Worm (Caenorhabditis elegans): Measurements from ENCODE around the gene Y6E2A.1.

Gene Y6E2A.1

ce11 chrV:15716679-15717078, 6.4 kb upstream of the Y6E2A.1 start, which contains the start of gene Y6E2A.4:
Gene Y6E2A.4, minus strand, starts transcription at chrV:15716779.
- TF ChIP-seq dpl-1 (GFP tag; optimal IDR thresholded peaks at IDR 0.05) (no peak), sdz-38 (tag; optimal IDR thresholded peaks at IDR 0.05) (no peak), Y56A3A.18 (GFP tag; IDR thresholded peaks at IDR 0.05) (no peak), ccch-3 (GFP tag; optimal IDR thresholded peaks at IDR 0.05) (no peak), B0261.1 (tag; optimal IDR thresholded peaks at IDR 0.05) (no peak), attf-3 (GFP tag; conservative IDR thresholded peaks at IDR 0.05) (no peak), lsy-27 (tag; optimal IDR thresholded peaks at IDR 0.05; ENCODE audit: borderline replicate concordance, insufficient read depth) (no peak), F49E8.2 (tag; optimal IDR thresholded peaks at IDR 0.05; ENCODE audit: insufficient read depth) (no peak), nfyb-1 (GFP tag; IDR thresholded peaks at IDR 0.05) (no peak), rpc-1 (optimal IDR thresholded peaks at IDR 0.05) (no peak), rpc-1 (tag; optimal IDR thresholded peaks at IDR 0.05) (no peak), nfya-1 (tag; optimal IDR thresholded peaks at IDR 0.05; ENCODE audit: borderline replicate concordance, insufficient read depth) (no peak), ztf-28 (GFP tag; IDR thresholded peaks at IDR 0.05) (no peak), chd-7 (tag; optimal IDR thresholded peaks at IDR 0.05) (no peak)

ce11 chrV:15715636-15716035, 5.3 kb upstream of the Y6E2A.1 start:
- no peak for TF ChIP-seq B0019.2 (GFP tag; conservative IDR thresholded peaks at IDR 0.05)

- no peak for TF ChIP-seq attf-5 (GFP tag; optimal IDR thresholded peaks at IDR 0.05)
- no peak for TF ChIP-seq gei-17 (GFP tag; optimal IDR thresholded peaks at IDR 0.05)
- TF ChIP-seq lin-40 (tag; optimal IDR thresholded peaks at IDR 0.05), result no peak
- TF ChIP-seq Y53G8AR.9 (GFP tag; conservative IDR thresholded peaks at IDR 0.05), result no peak
- TF ChIP-seq ceh-100 (GFP tag; IDR thresholded peaks at IDR 0.05), result no peak
- TF ChIP-seq F55B11.4 (tag; optimal IDR thresholded peaks at IDR 0.05; ENCODE audit: borderline replicate concordance, insufficient read depth), result no peak
- TF ChIP-seq hsf-1 (GFP tag; IDR thresholded peaks at IDR 0.05), result no peak
- TF ChIP-seq nhr-179 (tag; optimal IDR thresholded peaks at IDR 0.05), result no peak
- no peak for TF ChIP-seq sptf-2 (GFP tag; optimal IDR thresholded peaks at IDR 0.05)
- TF ChIP-seq hlh-26 (GFP tag; conservative IDR thresholded peaks at IDR 0.05), result no peak
- no peak for TF ChIP-seq chd-7 (tag; optimal IDR thresholded peaks at IDR 0.05)
- no peak for TF ChIP-seq B0035.1 (tag; optimal IDR thresholded peaks at IDR 0.05)
- no peak for TF ChIP-seq ztf-28 (GFP tag; IDR thresholded peaks at IDR 0.05)
- TF ChIP-seq snpc-1.1 (tag; optimal IDR thresholded peaks at IDR 0.05; ENCODE audit: insufficient read depth), result no peak
- no peak for TF ChIP-seq F52B5.7 (tag; optimal IDR thresholded peaks at IDR 0.05)
- TF ChIP-seq bed-1 (GFP tag; IDR thresholded peaks at IDR 0.05), result no peak
- TF ChIP-seq hmg-20 (GFP tag; IDR thresholded peaks at IDR 0.05), result no peak
- no peak for TF ChIP-seq madf-3 (GFP tag; IDR thresholded peaks at IDR 0.05)
- TF ChIP-seq rec-8 (tag; optimal IDR thresholded peaks at IDR 0.05), result no peak
- TF ChIP-seq ccch-3 (GFP tag; optimal IDR thresholded peaks at IDR 0.05), result no peak
Measured at ce11 chrV:15712385-15712784, 2.1 kb upstream of the Y6E2A.1 start.

- TF ChIP-seq tbp1 (GFP tag; optimal IDR thresholded peaks at IDR 0.05) (no peak), aptf-3 (GFP tag; IDR thresholded peaks at IDR 0.05) (no peak), lsy-27 (tag; optimal IDR thresholded peaks at IDR 0.05; ENCODE audit: borderline replicate concordance, insufficient read depth) (no peak), madf-8 (GFP tag; conservative IDR thresholded peaks at IDR 0.05) (no peak), atf-7 (tag; optimal IDR thresholded peaks at IDR 0.05) (no peak), K12H6.12 (tag; optimal IDR thresholded peaks at IDR 0.05) (no peak), K11D2.4 (GFP tag; IDR thresholded peaks at IDR 0.05) (no peak), ceh-91 (GFP tag; IDR thresholded peaks at IDR 0.05) (no peak), egl-18 (GFP tag; IDR thresholded peaks at IDR 0.05) (no peak), ets-4 (GFP tag; optimal IDR thresholded peaks at IDR 0.05) (no peak), chd-7 (tag; optimal IDR thresholded peaks at IDR 0.05) (no peak), aptf-2 (GFP tag; conservative IDR thresholded peaks at IDR 0.05) (no peak)
Measured at ce11 chrV:15711898-15712297, 1.6 kb upstream of the Y6E2A.1 start, which contains the start of gene str-101. Gene str-101, minus strand, starts transcription at chrV:15711998.

All from whole organism, young adult.